Fruit fly (Drosophila melanogaster): ENCODE data around the gene Rpt3R.

dm6 chr3R:9735151-9735550 lies 21.2 kb downstream of the Rpt3R start:
- TF ChIP-seq Sin3A (optimal IDR thresholded peaks at IDR 0.05), result no peak
- no peak for TF ChIP-seq peb (GFP tag; IDR thresholded peaks at IDR 0.05)
- no peak for TF ChIP-seq Bdp1 (GFP tag; optimal IDR thresholded peaks at IDR 0.05)
- TF ChIP-seq CG9797 (GFP tag; optimal IDR thresholded peaks at IDR 0.05), result no peak
- TF ChIP-seq pnt (GFP tag; optimal IDR thresholded peaks at IDR 0.05), result no peak
- TF ChIP-seq scrt (GFP tag; optimal IDR thresholded peaks at IDR 0.05), result no peak
